Worm (Caenorhabditis elegans) whole organism, mixed stage, embryonic: ENCODE measurements around the gene sdz-7.

ENCODE experiments used
- ceh-39 ChIP-seq: fragments of 150-350 bp; optimal IDR thresholded peaks from 2 replicates; lab custom pipeline; 2014; ENCODE audit warnings: missing biosample characterization, missing genetic modification characterization
- elt-1 ChIP-seq: sonication (generic microtip); optimal IDR thresholded peaks from 2 replicates; lab custom pipeline; 2017; ENCODE audit warnings: missing genetic modification characterization, mild to moderate bottlenecking, missing compliant biosample characterization, antibody characterized with exemption, moderate library complexity, borderline replicate concordance; ENCODE audit not compliant: insufficient read depth
- elt-3 ChIP-seq: fragments of 150-350 bp; optimal IDR thresholded peaks from 2 replicates; lab custom pipeline; 2014; ENCODE audit warnings: missing biosample characterization, missing genetic modification characterization
- nhr-76 ChIP-seq: sonication (generic microtip); optimal IDR thresholded peaks from 2 replicates; lab custom pipeline; 2017; ENCODE audit warnings: missing biosample characterization, missing genetic modification characterization
- ztf-11 ChIP-seq: fragments of 150-350 bp; optimal IDR thresholded peaks from 2 replicates; lab custom pipeline; 2014; ENCODE audit warnings: missing biosample characterization, missing genetic modification characterization

DNA sequence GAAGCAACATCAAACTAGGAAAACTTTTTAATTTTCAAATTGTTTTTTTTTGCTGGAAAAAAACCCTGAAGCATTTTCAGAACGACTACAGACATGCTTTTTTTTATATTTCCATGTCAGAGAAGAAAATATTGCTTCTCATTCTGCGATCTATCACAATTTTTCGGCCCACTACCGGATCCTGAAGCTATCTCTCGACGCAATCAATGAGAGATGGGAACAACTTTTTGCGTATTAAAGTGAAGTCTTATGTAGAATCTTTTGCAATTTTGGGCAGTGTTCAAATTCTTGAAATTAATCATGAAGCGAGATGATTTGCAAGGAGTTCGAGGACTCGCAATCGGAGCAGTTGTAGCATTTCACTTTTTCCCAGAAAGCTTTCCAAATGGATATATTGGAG is 8.2 kb downstream of the sdz-7 start, which contains the start of gene oac-10:
- TF ChIP-seq elt-1 (tag; lab: Kevin White, UChicago) (no peak), nhr-76 (tag; lab: Kevin White, UChicago) (no peak), ztf-11 (no peak), elt-3 (tag; lab: Kevin White, UChicago) (no peak), ceh-39 (tag; lab: Kevin White, UChicago) (no peak)
